Worm (Caenorhabditis elegans): Measurements from ENCODE around the gene dylt-2.

Gene dylt-2

ce11 chrX:8926341-8926740 is 13.6 kb downstream of the dylt-2 start:
- no peak for TF ChIP-seq unc-39 (tag; optimal IDR thresholded peaks at IDR 0.05)
- peak; percentile 4 for TF ChIP-seq tbx-2 (tag; optimal IDR thresholded peaks at IDR 0.05)

- TF ChIP-seq pha-4 (tag; optimal IDR thresholded peaks at IDR 0.05) (no peak), hmg-11 (tag; optimal IDR thresholded peaks at IDR 0.05) (peak; percentile 4)
These were observed 14.5 kb downstream of the dylt-2 start for ce11 chrX:8925443-8925842.

- TF ChIP-seq nhr-28 (tag; optimal IDR thresholded peaks at IDR 0.05) (no peak), eor-1 (tag; optimal IDR thresholded peaks at IDR 0.05) (no peak), skn-1 (tag; optimal IDR thresholded peaks at IDR 0.05) (no peak), ZK546.5 (tag; optimal IDR thresholded peaks at IDR 0.05) (no peak), ceh-9 (tag; optimal IDR thresholded peaks at IDR 0.05) (no peak), fkh-10 (GFP tag; optimal IDR thresholded peaks at IDR 0.05) (no peak), daf-12 (tag; optimal IDR thresholded peaks at IDR 0.05) (no peak), aly-2 (tag; optimal IDR thresholded peaks at IDR 0.05) (no peak)
These were observed 18.7 kb downstream of the dylt-2 start for ce11 chrX:8921221-8921620.

- TF ChIP-seq nhr-12 (tag; optimal IDR thresholded peaks at IDR 0.05) (no peak), eor-1 (tag; optimal IDR thresholded peaks at IDR 0.05) (no peak), ZK546.5 (tag; optimal IDR thresholded peaks at IDR 0.05) (no peak), lin-39 (tag; optimal IDR thresholded peaks at IDR 0.05) (no peak), pha-4 (tag; optimal IDR thresholded peaks at IDR 0.05) (no peak), lsy-12 (tag; optimal IDR thresholded peaks at IDR 0.05) (no peak), nhr-76 (tag; optimal IDR thresholded peaks at IDR 0.05) (no peak), nhr-25 (tag; optimal IDR thresholded peaks at IDR 0.05) (no peak), nhr-28 (tag; optimal IDR thresholded peaks at IDR 0.05) (no peak), skn-1 (tag; optimal IDR thresholded peaks at IDR 0.05) (no peak), fos-1 (tag; optimal IDR thresholded peaks at IDR 0.05) (no peak), aly-2 (tag; optimal IDR thresholded peaks at IDR 0.05) (no peak), fkh-10 (GFP tag; optimal IDR thresholded peaks at IDR 0.05) (no peak), zag-1 (tag; optimal IDR thresholded peaks at IDR 0.05) (no peak), mml-1 (tag; optimal IDR thresholded peaks at IDR 0.05) (no peak), pqm-1 (tag; optimal IDR thresholded peaks at IDR 0.05) (no peak), ceh-16 (tag; optimal IDR thresholded peaks at IDR 0.05) (no peak), nhr-43 (tag; optimal IDR thresholded peaks at IDR 0.05; ENCODE audit: poor library complexity, severe bottlenecking) (no peak), mdl-1 (tag; optimal IDR thresholded peaks at IDR 0.05) (no peak)
These were observed 20.6 kb downstream of the dylt-2 start, which contains the start of gene nlp-14 for ce11 chrX:8919323-8919722. TSS of gene nlp-14 (minus strand) at chrX:8919423.

- TF ChIP-seq tbx-2 (tag; optimal IDR thresholded peaks at IDR 0.05) (peak; percentile 13), jun-1 (tag; optimal IDR thresholded peaks at IDR 0.05) (no peak)
These were observed 21.2 kb downstream of the dylt-2 start for ce11 chrX:8918792-8919191.

- TF ChIP-seq eor-1 (tag; optimal IDR thresholded peaks at IDR 0.05) (no peak), fos-1 (tag; optimal IDR thresholded peaks at IDR 0.05) (no peak), skn-1 (tag; optimal IDR thresholded peaks at IDR 0.05) (no peak), nhr-11 (tag; optimal IDR thresholded peaks at IDR 0.05) (no peak), fkh-10 (GFP tag; optimal IDR thresholded peaks at IDR 0.05) (no peak), nhr-43 (tag; optimal IDR thresholded peaks at IDR 0.05; ENCODE audit: poor library complexity, severe bottlenecking) (no peak)
These were observed 22.2 kb downstream of the dylt-2 start for ce11 chrX:8917730-8918129.

ce11 chrX:8911077-8911476 is 28.9 kb downstream of the dylt-2 start, which contains the start of gene cyn-8:
TSS of gene cyn-8 (plus strand) at chrX:8911293.
- TF ChIP-seq lin-39 (tag; optimal IDR thresholded peaks at IDR 0.05) (peak; percentile 84), lin-15B (tag; optimal IDR thresholded peaks at IDR 0.05) (peak; percentile 50), elt-2 (tag; optimal IDR thresholded peaks at IDR 0.05) (peak; percentile 40), hmg-11 (tag; optimal IDR thresholded peaks at IDR 0.05) (peak; percentile 69), R02D3.7 (tag; optimal IDR thresholded peaks at IDR 0.05) (no peak), egl-5 (tag; optimal IDR thresholded peaks at IDR 0.05) (peak; percentile 24), ama-1 (optimal IDR thresholded peaks at IDR 0.05) (no peak), ZK546.5 (tag; optimal IDR thresholded peaks at IDR 0.05) (no peak)

Measured in whole organism, L3 larva.